Worm (Caenorhabditis elegans): ENCODE measurements around the gene W04G3.10.

DNA sequence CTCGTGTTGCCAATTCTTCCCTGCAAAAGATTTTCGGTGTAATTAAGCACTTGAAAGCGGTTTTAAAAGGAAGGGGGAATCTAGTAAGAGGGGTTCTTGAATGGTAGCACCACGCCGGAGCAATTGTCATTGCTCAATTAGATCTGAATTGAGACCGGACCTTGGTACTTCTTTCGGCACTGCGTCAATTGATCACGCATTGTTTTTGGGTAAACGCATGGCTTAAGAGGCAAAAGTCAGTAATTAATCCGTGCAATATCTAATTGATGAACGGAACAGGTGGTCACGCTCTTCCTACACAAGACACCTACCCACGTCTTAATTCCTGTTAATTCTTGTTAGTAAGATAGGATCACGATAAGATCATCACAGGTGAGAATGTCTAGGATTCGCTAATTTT lies 45.9 kb upstream of the W04G3.10 start:
- TF ChIP-seq pqm-1 (tag; optimal IDR thresholded peaks at IDR 0.05) = no peak
- no peak for TF ChIP-seq syd-9 (tag; optimal IDR thresholded peaks at IDR 0.05)
- TF ChIP-seq K09A11.1 (tag; optimal IDR thresholded peaks at IDR 0.05; ENCODE audit: insufficient read depth) = no peak
- no peak for TF ChIP-seq dve-1 (tag; optimal IDR thresholded peaks at IDR 0.05)
- no peak for TF ChIP-seq ztf-16 (tag; optimal IDR thresholded peaks at IDR 0.05)
- no peak for TF ChIP-seq pros-1 (tag; optimal IDR thresholded peaks at IDR 0.05)
- TF ChIP-seq unc-86 (tag; optimal IDR thresholded peaks at IDR 0.05) = no peak
- no peak for TF ChIP-seq dmd-4 (tag; optimal IDR thresholded peaks at IDR 0.05; ENCODE audit: borderline replicate concordance)
